Fruit fly (Drosophila melanogaster): ENCODE results near the gene CG43134.

dm6 chrX:4202235-4202794 is 44.8 kb upstream of the CG43134 start:
- TF ChIP-seq pan (optimal IDR thresholded peaks at IDR 0.05) (no peak), EcR (GFP tag; optimal IDR thresholded peaks at IDR 0.05) (no peak), psq (optimal IDR thresholded peaks at IDR 0.05) (no peak), usp (GFP tag; optimal IDR thresholded peaks at IDR 0.05) (no peak)

Measured in whole organism.